Worm (Caenorhabditis elegans) whole organism, young adult: ENCODE results near the gene F23D12.7.

Source experiments
- B0035.1 ChIP-seq: sonication (generic microtip); optimal IDR thresholded peaks from 2 replicates; lab custom pipeline; 2016; ENCODE audit warnings: missing genetic modification characterization, mild to moderate bottlenecking, missing compliant biosample characterization, missing genotype, missing genetic modification reagents
- F10E7.11 ChIP-seq: sonication (generic microtip); optimal IDR thresholded peaks from 2 replicates; lab custom pipeline; 2017; ENCODE audit warnings: mild to moderate bottlenecking, missing genetic modification characterization, moderate library complexity, missing compliant biosample characterization
- F23B12.7 ChIP-seq: sonication (generic microtip); optimal IDR thresholded peaks from 2 replicates; lab custom pipeline; 2017; ENCODE audit warnings: missing genetic modification characterization, mild to moderate bottlenecking, missing compliant biosample characterization, antibody characterized with exemption, moderate library complexity; ENCODE audit not compliant: insufficient read depth
- F39B2.1 ChIP-seq: fragments of 200-800 bp; sonication (Bioruptor generic); IDR thresholded peaks from 2 replicates; pipeline ENCODE4 v1.3.6; 2022; ENCODE audit warnings: missing genetic modification reagents, missing genetic modification characterization, missing compliant biosample characterization
- F52B5.7 ChIP-seq: sonication (generic microtip); optimal IDR thresholded peaks from 2 replicates; lab custom pipeline; 2016; ENCODE audit warnings: mild to moderate bottlenecking, missing genetic modification characterization, missing compliant biosample characterization
- F55B11.4 ChIP-seq: sonication (generic microtip); optimal IDR thresholded peaks from 2 replicates; lab custom pipeline; 2016; ENCODE audit warnings: missing compliant biosample characterization, missing genetic modification characterization, borderline replicate concordance; ENCODE audit not compliant: insufficient read depth
- F57A8.1 ChIP-seq: fragments of 200-800 bp; sonication (Bioruptor generic); optimal IDR thresholded peaks from 2 replicates; lab custom pipeline; 2018; ENCODE audit warnings: mild to moderate bottlenecking, missing genetic modification characterization, moderate library complexity, missing compliant biosample characterization
- F57C9.4 ChIP-seq: sonication (generic microtip); optimal IDR thresholded peaks from 2 replicates; lab custom pipeline; 2017; ENCODE audit warnings: mild to moderate bottlenecking, missing genetic modification characterization, missing compliant biosample characterization
- Y56A3A.18 ChIP-seq: fragments of 200-800 bp; sonication (Bioruptor generic); IDR thresholded peaks from 2 replicates; pipeline ENCODE4 v1.3.6; 2022; ENCODE audit warnings: missing genetic modification reagents, missing genetic modification characterization, missing compliant biosample characterization
- Y67H2A.10 ChIP-seq: fragments of 200-800 bp; sonication (Bioruptor generic); conservative IDR thresholded peaks from 2 replicates; pipeline ENCODE4 v1.3.6; 2022; ENCODE audit warnings: missing genetic modification reagents, missing genetic modification characterization, missing compliant biosample characterization
- akir-1 ChIP-seq: fragments of 200-800 bp; sonication (Bioruptor generic); optimal IDR thresholded peaks from 2 replicates; lab custom pipeline; 2018; ENCODE audit warnings: mild to moderate bottlenecking, missing genetic modification characterization, moderate library complexity, missing compliant biosample characterization
- aptf-3 ChIP-seq: fragments of 200-800 bp; sonication (Bioruptor generic); IDR thresholded peaks from 2 replicates; pipeline ENCODE4 v1.3.6; 2022; ENCODE audit warnings: missing genetic modification characterization, missing compliant biosample characterization
- atf-7 ChIP-seq: sonication (generic microtip); optimal IDR thresholded peaks from 2 replicates; lab custom pipeline; 2017; ENCODE audit warnings: mild to moderate bottlenecking, missing genetic modification characterization, missing compliant biosample characterization
- athp-1 ChIP-seq: sonication (generic microtip); optimal IDR thresholded peaks from 2 replicates; lab custom pipeline; 2017; ENCODE audit warnings: mild to moderate bottlenecking, missing genetic modification characterization, missing compliant biosample characterization
- attf-3 ChIP-seq: fragments of 200-800 bp; sonication (Bioruptor generic); conservative IDR thresholded peaks from 2 replicates; pipeline ENCODE4 v1.3.6; 2022; ENCODE audit warnings: missing genetic modification reagents, missing genetic modification characterization, missing compliant biosample characterization
- attf-5 ChIP-seq: fragments of 200-800 bp; sonication (Bioruptor generic); optimal IDR thresholded peaks from 2 replicates; lab custom pipeline; 2018; ENCODE audit warnings: mild to moderate bottlenecking, missing genetic modification characterization, missing compliant biosample characterization
- bed-1 ChIP-seq: fragments of 200-800 bp; sonication (Bioruptor generic); IDR thresholded peaks from 2 replicates; pipeline ENCODE4 v1.3.6; 2022; ENCODE audit warnings: missing genetic modification reagents, missing genetic modification characterization, missing compliant biosample characterization
- bed-2 ChIP-seq: fragments of 200-800 bp; sonication (Bioruptor generic); IDR thresholded peaks from 2 replicates; pipeline ENCODE4 v1.3.6; 2022; ENCODE audit warnings: missing genetic modification reagents, missing genetic modification characterization, missing compliant biosample characterization
- ccch-3 ChIP-seq: fragments of 200-800 bp; sonication (Bioruptor generic); optimal IDR thresholded peaks from 2 replicates; lab custom pipeline; 2018; ENCODE audit warnings: mild to moderate bottlenecking, missing genetic modification characterization, missing compliant biosample characterization
- ceh-100 ChIP-seq: fragments of 200-800 bp; sonication (Bioruptor generic); IDR thresholded peaks from 2 replicates; pipeline ENCODE4 v1.3.6; 2022; ENCODE audit warnings: missing genetic modification reagents, missing genetic modification characterization, missing compliant biosample characterization
- ceh-27 ChIP-seq: fragments of 200-800 bp; sonication (Bioruptor generic); optimal IDR thresholded peaks from 2 replicates; lab custom pipeline; 2018; ENCODE audit warnings: mild to moderate bottlenecking, missing genetic modification characterization, moderate library complexity, missing compliant biosample characterization
- ceh-40 ChIP-seq: fragments of 200-800 bp; sonication (Bioruptor generic); IDR thresholded peaks from 2 replicates; pipeline ENCODE4 v1.3.6; 2022; ENCODE audit warnings: missing genetic modification characterization, missing compliant biosample characterization
- ceh-58 ChIP-seq: fragments of 200-800 bp; sonication (Bioruptor generic); IDR thresholded peaks from 2 replicates; pipeline ENCODE4 v1.3.6; 2022; ENCODE audit warnings: missing genetic modification characterization, missing compliant biosample characterization
- chd-7 ChIP-seq: sonication (generic microtip); optimal IDR thresholded peaks from 2 replicates; lab custom pipeline; 2016; ENCODE audit warnings: mild to moderate bottlenecking, missing genetic modification characterization, moderate library complexity, missing compliant biosample characterization
- dpl-1 ChIP-seq: fragments of 150-350 bp; optimal IDR thresholded peaks from 2 replicates; lab custom pipeline; 2014; ENCODE audit warnings: missing biosample characterization, missing genetic modification reagents, missing genetic modification characterization
- efl-1 ChIP-seq: fragments of 150-350 bp; optimal IDR thresholded peaks from 2 replicates; lab custom pipeline; 2014; ENCODE audit warnings: missing biosample characterization, missing genetic modification reagents, missing genetic modification characterization
- egrh-3 ChIP-seq: fragments of 200-800 bp; sonication (Bioruptor generic); IDR thresholded peaks from 2 replicates; pipeline ENCODE4 v1.3.6; 2022; ENCODE audit warnings: missing genetic modification reagents, missing genetic modification characterization, missing compliant biosample characterization
- gei-17 ChIP-seq: fragments of 200-800 bp; sonication (Bioruptor generic); optimal IDR thresholded peaks from 2 replicates; lab custom pipeline; 2018; ENCODE audit warnings: mild to moderate bottlenecking, missing genetic modification characterization, missing compliant biosample characterization
- him-1 ChIP-seq: sonication (generic microtip); optimal IDR thresholded peaks from 2 replicates; lab custom pipeline; 2016; ENCODE audit warnings: missing genotype, missing genetic modification reagents, missing genetic modification characterization, missing compliant biosample characterization
- hrde-1 ChIP-seq: sonication (generic microtip); optimal IDR thresholded peaks from 2 replicates; lab custom pipeline; 2016; ENCODE audit warnings: missing genetic modification characterization, mild to moderate bottlenecking, missing compliant biosample characterization, moderate library complexity, missing genotype, missing genetic modification reagents, borderline replicate concordance
- lin-40 ChIP-seq: sonication (generic microtip); optimal IDR thresholded peaks from 2 replicates; lab custom pipeline; 2016; ENCODE audit warnings: missing genetic modification characterization, mild to moderate bottlenecking, missing compliant biosample characterization, missing genotype, missing genetic modification reagents
- lin-54 ChIP-seq: fragments of 200-800 bp; sonication (Bioruptor generic); optimal IDR thresholded peaks from 2 replicates; lab custom pipeline; 2018; ENCODE audit warnings: mild to moderate bottlenecking, missing genetic modification characterization, missing compliant biosample characterization
- lir-1 ChIP-seq: fragments of 200-800 bp; sonication (Bioruptor generic); conservative IDR thresholded peaks from 2 replicates; pipeline ENCODE4 v1.3.6; 2022; ENCODE audit warnings: missing genetic modification reagents, missing genetic modification characterization, missing compliant biosample characterization
- madf-10 ChIP-seq: sonication (generic microtip); optimal IDR thresholded peaks from 2 replicates; lab custom pipeline; 2016; ENCODE audit warnings: mild to moderate bottlenecking, missing genetic modification characterization, missing compliant biosample characterization
- madf-6 ChIP-seq: fragments of 200-800 bp; sonication (Bioruptor generic); IDR thresholded peaks from 2 replicates; pipeline ENCODE4 v1.3.6; 2022; ENCODE audit warnings: missing genetic modification reagents, missing genetic modification characterization, missing compliant biosample characterization
- mcd-1 ChIP-seq: fragments of 200-800 bp; sonication (Bioruptor generic); IDR thresholded peaks from 2 replicates; pipeline ENCODE4 v1.3.6; 2022; ENCODE audit warnings: missing genetic modification reagents, missing genetic modification characterization, missing compliant biosample characterization
- mel-28 ChIP-seq: sonication (generic microtip); optimal IDR thresholded peaks from 2 replicates; lab custom pipeline; 2016; ENCODE audit warnings: borderline replicate concordance, mild to moderate bottlenecking, missing genetic modification characterization, missing compliant biosample characterization
- mxl-1 ChIP-seq: sonication (generic microtip); optimal IDR thresholded peaks from 2 replicates; lab custom pipeline; 2016; ENCODE audit warnings: missing genetic modification characterization, missing compliant biosample characterization
- nfya-2 ChIP-seq: fragments of 200-800 bp; sonication (Bioruptor generic); IDR thresholded peaks from 2 replicates; pipeline ENCODE4 v1.3.6; 2022; ENCODE audit warnings: missing genetic modification reagents, missing genetic modification characterization, missing compliant biosample characterization
- pbrm-1 ChIP-seq: fragments of 200-800 bp; sonication (Bioruptor generic); IDR thresholded peaks from 2 replicates; pipeline ENCODE4 v1.3.6; 2022; ENCODE audit warnings: missing genetic modification reagents, missing genetic modification characterization, missing compliant biosample characterization
- rec-8 ChIP-seq, 2 experiments: sonication (generic microtip); optimal IDR thresholded peaks; 2 replicates each; lab custom pipeline; 2016; ENCODE audit warnings: mild to moderate bottlenecking in 2 of 2, missing genetic modification characterization in 2 of 2, missing genetic modification reagents in 2 of 2, missing genotype in 2 of 2, missing biosample characterization in 1 of 2, missing compliant biosample characterization in 1 of 2, moderate library complexity in 1 of 2
- sea-2 ChIP-seq: fragments of 200-800 bp; sonication (Bioruptor generic); IDR thresholded peaks from 2 replicates; pipeline ENCODE4 v1.3.6; 2022; ENCODE audit warnings: missing genetic modification characterization, missing compliant biosample characterization
- somi-1 ChIP-seq: fragments of 200-800 bp; sonication (Bioruptor generic); optimal IDR thresholded peaks from 2 replicates; lab custom pipeline; 2018; ENCODE audit warnings: mild to moderate bottlenecking, missing genetic modification characterization, missing compliant biosample characterization
- unc-62 ChIP-seq: fragments of 150-350 bp; optimal IDR thresholded peaks from 2 replicates; lab custom pipeline; 2014; ENCODE audit warnings: missing biosample characterization, missing genetic modification reagents, missing genetic modification characterization
- zfh-2 ChIP-seq: fragments of 200-800 bp; sonication (Bioruptor generic); conservative IDR thresholded peaks from 2 replicates; pipeline ENCODE4 v1.3.6; 2022; ENCODE audit warnings: missing genetic modification reagents, missing genetic modification characterization, missing compliant biosample characterization
- ztf-22 ChIP-seq: fragments of 200-800 bp; sonication (Bioruptor generic); optimal IDR thresholded peaks from 2 replicates; lab custom pipeline; 2018; ENCODE audit warnings: mild to moderate bottlenecking, missing genetic modification characterization, moderate library complexity, missing compliant biosample characterization
- ztf-26 ChIP-seq: sonication (generic microtip); optimal IDR thresholded peaks from 2 replicates; lab custom pipeline; 2017; ENCODE audit warnings: missing genetic modification characterization, missing compliant biosample characterization
- ztf-6 ChIP-seq: fragments of 200-800 bp; sonication (Bioruptor generic); IDR thresholded peaks from 2 replicates; pipeline ENCODE4 v1.3.6; 2022; ENCODE audit warnings: missing genetic modification reagents, missing genetic modification characterization, missing compliant biosample characterization

Gene F23D12.7

ce11 chrX:14491103-14491502 lies 37.5 kb upstream of the F23D12.7 start (continued):
- TF ChIP-seq ztf-26: no peak
- TF ChIP-seq, all 124 proteins: peak for 0

- TF ChIP-seq ztf-22 (GFP tag; lab: Kevin White, UChicago): no peak
- TF ChIP-seq hrde-1 (tag; lab: Kevin White, UChicago): no peak
- no peak for TF ChIP-seq ccch-3
- no peak for TF ChIP-seq F52B5.7
- 0 out of 2 replicates have a peak, but pooled peaks have one; percentile 61 for TF ChIP-seq nfya-2 (GFP tag; lab: Robert Waterston, UW)
- no peak for TF ChIP-seq madf-10 (tag; lab: Kevin White, UChicago)
- no peak for TF ChIP-seq dpl-1 (GFP tag; lab: Kevin White, UChicago)
- TF ChIP-seq ceh-58: no peak
- no peak for TF ChIP-seq ceh-27 (GFP tag; lab: Kevin White, UChicago)
- no peak for TF ChIP-seq efl-1
- no peak for TF ChIP-seq akir-1
- no peak for TF ChIP-seq attf-5 (GFP tag; lab: Kevin White, UChicago)
- no peak for TF ChIP-seq mxl-1 (tag; lab: Kevin White, UChicago)
- TF ChIP-seq Y56A3A.18 (GFP tag; lab: Robert Waterston, UW): no peak
- TF ChIP-seq athp-1 (tag; lab: Kevin White, UChicago): no peak
- no peak for TF ChIP-seq him-1 (tag; lab: Kevin White, UChicago)
- TF ChIP-seq aptf-3: no peak
- no peak for TF ChIP-seq Y67H2A.10
- peak; percentile 93 for TF ChIP-seq egrh-3
- no peak for TF ChIP-seq attf-3 (GFP tag; lab: Robert Waterston, UW)
- TF ChIP-seq lin-54 (GFP tag; lab: Kevin White, UChicago): no peak
- TF ChIP-seq pbrm-1 (GFP tag; lab: Robert Waterston, UW): no peak
- TF ChIP-seq ceh-100 (GFP tag; lab: Robert Waterston, UW): no peak
- TF ChIP-seq ztf-6 (GFP tag; lab: Robert Waterston, UW): no peak
- TF ChIP-seq ceh-40: no peak
- TF ChIP-seq bed-2 (GFP tag; lab: Robert Waterston, UW): no peak
- no peak for TF ChIP-seq unc-62 (GFP tag; lab: Kevin White, UChicago)
- no peak for TF ChIP-seq madf-6 (GFP tag; lab: Robert Waterston, UW)
- no peak for TF ChIP-seq gei-17 (GFP tag; lab: Kevin White, UChicago)
- 0 out of 2 replicates have a peak, but pooled peaks have one; percentile 37 for TF ChIP-seq sea-2 (GFP tag; lab: Robert Waterston, UW)
- no peak for TF ChIP-seq F57C9.4
- no peak for TF ChIP-seq F10E7.11
- 0 out of 2 replicates have a peak, but pooled peaks have one; percentile 42 for TF ChIP-seq F39B2.1 (GFP tag; lab: Robert Waterston, UW)
- no peak for TF ChIP-seq lin-40
- no peak for TF ChIP-seq chd-7
- no peak for TF ChIP-seq mel-28 (tag; lab: Kevin White, UChicago)
- TF ChIP-seq mcd-1 (GFP tag; lab: Robert Waterston, UW): peak; percentile 38
- no peak for TF ChIP-seq F23B12.7 (tag; lab: Kevin White, UChicago)
- no peak for TF ChIP-seq B0035.1 (tag; lab: Kevin White, UChicago)
- no peak for TF ChIP-seq atf-7 (tag; lab: Kevin White, UChicago)
- TF ChIP-seq F55B11.4: no peak
- TF ChIP-seq rec-8 (tag; optimal IDR thresholded peaks at IDR 0.05; lab: Kevin White, UChicago): no peak
- no peak for TF ChIP-seq somi-1
- 0 out of 2 replicates have a peak, but pooled peaks have one; percentile 70 for TF ChIP-seq bed-1 (GFP tag; lab: Robert Waterston, UW)
- TF ChIP-seq zfh-2 (GFP tag; lab: Robert Waterston, UW): peak; percentile 83
- no peak for TF ChIP-seq F57A8.1 (GFP tag; lab: Kevin White, UChicago)
- TF ChIP-seq lir-1: no peak
Observed at ce11 chrX:14490486-14490885, 36.9 kb upstream of the F23D12.7 start.
